Worm (Caenorhabditis elegans) whole organism, dauer: Measurements from ENCODE around the gene C31E10.6.

Experiments used
- unc-62 ChIP-seq: sonication (generic microtip); optimal IDR thresholded peaks from 2 replicates; lab custom pipeline; 2017; ENCODE audit warnings: missing biosample characterization, missing genetic modification reagents, missing genetic modification characterization

Gene C31E10.6

ce11 chrX:13995803-13996388, at the start of gene C31E10.6, which contains the start of gene C31E10.5:
Gene C31E10.6, plus strand, starts transcription at chrX:13996338.
Gene C31E10.5, minus strand, starts transcription at chrX:13995834.
- TF ChIP-seq unc-62 (GFP tag; lab: Kevin White, UChicago) = no peak

- TF ChIP-seq unc-62 (GFP tag; lab: Kevin White, UChicago) = no peak
Measured at ce11 chrX:13946693-13947583, 49.2 kb upstream of the C31E10.6 start.

ce11 chrX:13948167-13948566, 48.0 kb upstream of the C31E10.6 start:
- TF ChIP-seq unc-62 (GFP tag; lab: Kevin White, UChicago) = no peak

ce11 chrX:13948810-13949209, 47.3 kb upstream of the C31E10.6 start, which contains the start of gene alg-1:
Gene alg-1, plus strand, starts transcription at chrX:13949110.
- TF ChIP-seq unc-62 (GFP tag; lab: Kevin White, UChicago) = no peak

- TF ChIP-seq unc-62 (GFP tag; lab: Kevin White, UChicago) = no peak
Measured at ce11 chrX:13950620-13951152, 45.5 kb upstream of the C31E10.6 start.

ce11 chrX:13952347-13952746, 43.8 kb upstream of the C31E10.6 start:
- no peak for TF ChIP-seq unc-62 (GFP tag; lab: Kevin White, UChicago)

- no peak for TF ChIP-seq unc-62 (GFP tag; lab: Kevin White, UChicago)
Measured at ce11 chrX:13958451-13958850, 37.7 kb upstream of the C31E10.6 start.

ce11 chrX:13959383-13959782, 36.8 kb upstream of the C31E10.6 start:
- TF ChIP-seq unc-62 (GFP tag; lab: Kevin White, UChicago) = no peak

- no peak for TF ChIP-seq unc-62 (GFP tag; lab: Kevin White, UChicago)
Measured at ce11 chrX:13959849-13960248, 36.3 kb upstream of the C31E10.6 start, which contains the start of gene syx-2. Gene syx-2, plus strand, starts transcription at chrX:13960149.

ce11 chrX:13963203-13963602, 32.9 kb upstream of the C31E10.6 start, which contains the start of gene F48F7.3:
Gene F48F7.3, plus strand, starts transcription at chrX:13963503.
- TF ChIP-seq unc-62 (GFP tag; lab: Kevin White, UChicago) = no peak

ce11 chrX:13968292-13968691, 27.8 kb upstream of the C31E10.6 start, which contains the start of gene pqn-39:
Gene pqn-39, minus strand, starts transcription at chrX:13968676.
- TF ChIP-seq unc-62 (GFP tag; lab: Kevin White, UChicago) = no peak

ce11 chrX:13969257-13969968, 26.7 kb upstream of the C31E10.6 start:
- TF ChIP-seq unc-62 (GFP tag; lab: Kevin White, UChicago) = no peak

- no peak for TF ChIP-seq unc-62 (GFP tag; lab: Kevin White, UChicago)
Measured at ce11 chrX:13973769-13974168, 22.4 kb upstream of the C31E10.6 start.

- no peak for TF ChIP-seq unc-62 (GFP tag; lab: Kevin White, UChicago)
Measured at ce11 chrX:13974448-13975071, 21.6 kb upstream of the C31E10.6 start.

ce11 chrX:13975314-13975713, 20.8 kb upstream of the C31E10.6 start, which contains the start of gene F48F7.5:
Gene F48F7.5, plus strand, starts transcription at chrX:13975653.
- TF ChIP-seq unc-62 (GFP tag; lab: Kevin White, UChicago) = no peak
